Fruit fly (Drosophila melanogaster): ENCODE data around the gene lectin-22C.

- TF ChIP-seq CTCF (optimal IDR thresholded peaks at IDR 0.05) (peak in 1 of 2 experiments; percentile 23), CG8478 (optimal IDR thresholded peaks at IDR 0.05) (no peak)
These were observed 8.2 kb upstream of the lectin-22C start, which contains the start of gene Kebab for dm6 chr2L:2045265-2045664.
